Worm (Caenorhabditis elegans): ENCODE data around the gene hint-3.

The hint-3 gene

ce11 chrV:7804064-7804800 lies 44.0 kb downstream of the hint-3 start, which contains the start of gene uvs-1 (continued):
- TF ChIP-seq unc-62 (GFP tag; optimal IDR thresholded peaks at IDR 0.05 in 1 of 2) (peak in 1 of 2 experiments; percentile 98), unc-62 (tag; optimal IDR thresholded peaks at IDR 0.05) (no peak), lin-38 (GFP tag; IDR thresholded peaks at IDR 0.05) (no peak; the same call in none of the 2 replicates), mxl-3 (GFP tag; optimal IDR thresholded peaks at IDR 0.05) (peak; percentile 66), ctbp-1 (GFP tag; IDR thresholded peaks at IDR 0.05) (no peak), daf-16 (GFP tag; optimal IDR thresholded peaks at IDR 0.05) (peak in 1 of 2 experiments; percentile 69), daf-16 (tag; optimal IDR thresholded peaks at IDR 0.05) (peak; percentile 81), tag-97 (GFP tag; IDR thresholded peaks at IDR 0.05) (no peak), hlh-30 (tag; optimal IDR thresholded peaks at IDR 0.05; ENCODE audit: insufficient read depth) (peak; percentile 93), aha-1 (tag) (peak; percentile 96)

ce11 chrV:7804801-7805163 lies 44.5 kb downstream of the hint-3 start, which contains the start of gene xpo-1:
Gene xpo-1, plus strand, starts transcription at chrV:7805064.
- TF ChIP-seq daf-16 (GFP tag; optimal IDR thresholded peaks at IDR 0.05) (no peak), daf-16 (tag; optimal IDR thresholded peaks at IDR 0.05) (no peak), tra-1 (GFP tag; IDR thresholded peaks at IDR 0.05) (no peak), ceh-82 (tag; optimal IDR thresholded peaks at IDR 0.05) (no peak), egl-43 (GFP tag; IDR thresholded peaks at IDR 0.05) (no peak), hlh-11 (tag; optimal IDR thresholded peaks at IDR 0.05) (no peak), lin-1 (GFP tag; IDR thresholded peaks at IDR 0.05) (no peak), nhr-76 (tag; optimal IDR thresholded peaks at IDR 0.05) (no peak)

- TF ChIP-seq aha-1 (tag), result peak; percentile 84
- TF ChIP-seq tag-97 (GFP tag; IDR thresholded peaks at IDR 0.05), result no peak
- no peak for TF ChIP-seq lsy-2 (tag; optimal IDR thresholded peaks at IDR 0.05)
- TF ChIP-seq unc-62 (GFP tag; optimal IDR thresholded peaks at IDR 0.05 in 1 of 2), result peak in 1 of 2 experiments; percentile 66
- TF ChIP-seq unc-62 (tag; optimal IDR thresholded peaks at IDR 0.05), result no peak
These were observed 46.4 kb downstream of the hint-3 start for ce11 chrV:7806629-7807028.

- TF ChIP-seq daf-16 (GFP tag; optimal IDR thresholded peaks at IDR 0.05), result no peak
- TF ChIP-seq daf-16 (tag; optimal IDR thresholded peaks at IDR 0.05), result no peak
- TF ChIP-seq unc-62 (GFP tag; optimal IDR thresholded peaks at IDR 0.05 in 1 of 2), result peak in 1 of 2 experiments; percentile 77
- no peak for TF ChIP-seq unc-62 (tag; optimal IDR thresholded peaks at IDR 0.05)
These were observed 48.2 kb downstream of the hint-3 start for ce11 chrV:7808444-7808843.

DNA sequence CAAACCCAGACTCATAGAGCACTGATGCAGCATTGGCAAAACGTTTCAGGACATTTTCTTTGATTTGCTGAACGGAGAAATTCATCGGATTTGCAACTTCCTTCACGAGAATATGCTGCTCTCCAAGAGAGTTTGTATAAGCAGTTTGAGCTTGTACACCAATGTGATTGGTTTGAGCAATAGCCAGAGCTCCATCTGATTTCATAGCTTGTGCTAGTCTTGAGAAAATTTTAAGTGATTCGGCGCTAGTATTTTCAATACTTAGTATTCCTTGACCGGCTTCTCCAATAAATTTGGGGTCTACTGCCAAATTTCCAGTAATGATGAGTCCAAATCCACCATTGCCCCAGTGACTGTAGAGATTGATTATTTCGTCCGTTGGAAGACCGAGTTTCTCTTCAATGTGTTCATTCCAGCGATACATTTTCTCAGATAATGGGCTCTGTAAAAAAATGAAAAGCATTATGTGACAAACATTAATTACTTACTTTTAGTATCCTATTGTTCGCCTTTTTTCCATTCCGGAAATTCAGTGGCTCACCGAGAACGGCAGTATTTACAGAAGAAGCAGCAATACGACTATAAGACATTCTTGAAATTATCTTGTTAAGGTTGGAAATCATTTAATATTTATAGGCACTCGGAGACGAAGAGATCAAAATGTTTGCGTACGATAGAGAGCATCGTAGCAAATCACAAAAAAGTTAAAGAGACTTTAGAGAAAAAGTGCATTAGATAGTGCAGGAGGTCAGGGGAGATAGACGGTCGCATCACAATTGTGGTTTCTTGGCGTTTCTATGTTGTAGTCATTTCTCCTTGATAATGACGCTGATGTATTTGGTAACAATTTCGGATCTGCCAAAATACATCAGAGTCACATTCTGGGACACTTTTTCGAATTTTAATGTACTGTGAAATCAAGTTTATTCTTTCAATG lies 49.3 kb downstream of the hint-3 start, which contains the start of gene ZK742.3:
Gene ZK742.3, minus strand, starts transcription at position 593 of the 937 bp plus-strand sequence.
- TF ChIP-seq hlh-30 (tag; optimal IDR thresholded peaks at IDR 0.05; ENCODE audit: insufficient read depth) (peak; percentile 9), sdz-12 (GFP tag; optimal IDR thresholded peaks at IDR 0.05) (no peak), dmd-6 (GFP tag; IDR thresholded peaks at IDR 0.05) (peak; percentile 71), zip-2 (tag; optimal IDR thresholded peaks at IDR 0.05) (no peak), nhr-10 (tag; optimal IDR thresholded peaks at IDR 0.05) (peak; percentile 7), dve-1 (tag; optimal IDR thresholded peaks at IDR 0.05; ENCODE audit: insufficient read depth) (peak; percentile 57), php-3 (GFP tag; IDR thresholded peaks at IDR 0.05) (0 out of 2 replicates have a peak, but pooled peaks have one; percentile 9), lin-38 (GFP tag; IDR thresholded peaks at IDR 0.05) (0 out of 2 replicates have a peak, but pooled peaks have one; percentile 28), lin-39 (tag; optimal IDR thresholded peaks at IDR 0.05) (no peak), nhr-41 (GFP tag; IDR thresholded peaks at IDR 0.05) (no peak), ama-1 (optimal IDR thresholded peaks at IDR 0.05) (no peak), F37D6.2 (tag; optimal IDR thresholded peaks at IDR 0.05) (no peak), nhr-28 (tag; optimal IDR thresholded peaks at IDR 0.05) (peak; percentile 98), nhr-111 (GFP tag; optimal IDR thresholded peaks at IDR 0.05) (no peak), madf-5 (GFP tag; IDR thresholded peaks at IDR 0.05) (no peak), hlh-11 (tag; optimal IDR thresholded peaks at IDR 0.05) (peak; percentile 39), mep-1 (tag; optimal IDR thresholded peaks at IDR 0.05) (peak; percentile 7), snpc-1.2 (GFP tag; IDR thresholded peaks at IDR 0.05) (no peak), daf-12 (tag; optimal IDR thresholded peaks at IDR 0.05) (no peak), ztf-7 (tag; optimal IDR thresholded peaks at IDR 0.05) (no peak), aha-1 (tag) (peak; percentile 95), daf-16 (GFP tag; optimal IDR thresholded peaks at IDR 0.05) (no peak), daf-16 (tag; optimal IDR thresholded peaks at IDR 0.05) (peak; percentile 40), lsy-2 (tag; optimal IDR thresholded peaks at IDR 0.05) (no peak), fkh-10 (GFP tag; optimal IDR thresholded peaks at IDR 0.05) (no peak), pqm-1 (tag; optimal IDR thresholded peaks at IDR 0.05) (peak; percentile 50), zfp-3 (GFP tag; conservative IDR thresholded peaks at IDR 0.05) (no peak)
